Worm (Caenorhabditis elegans): ENCODE measurements around the gene chtb-2.

- TF ChIP-seq aly-2 (tag; optimal IDR thresholded peaks at IDR 0.05) (no peak), zag-1 (tag; optimal IDR thresholded peaks at IDR 0.05) (no peak), lir-3 (tag; optimal IDR thresholded peaks at IDR 0.05) (no peak), dmd-6 (GFP tag; IDR thresholded peaks at IDR 0.05) (no peak), lin-13 (GFP tag; optimal IDR thresholded peaks at IDR 0.05) (no peak), ZK337.2 (GFP tag; IDR thresholded peaks at IDR 0.05) (no peak), nhr-11 (tag; optimal IDR thresholded peaks at IDR 0.05) (no peak)
Observed at ce11 chrIII:6488916-6489315, 5.9 kb downstream of the chtb-2 start.
